Worm (Caenorhabditis elegans): ENCODE data around the gene flor-1.

DNA sequence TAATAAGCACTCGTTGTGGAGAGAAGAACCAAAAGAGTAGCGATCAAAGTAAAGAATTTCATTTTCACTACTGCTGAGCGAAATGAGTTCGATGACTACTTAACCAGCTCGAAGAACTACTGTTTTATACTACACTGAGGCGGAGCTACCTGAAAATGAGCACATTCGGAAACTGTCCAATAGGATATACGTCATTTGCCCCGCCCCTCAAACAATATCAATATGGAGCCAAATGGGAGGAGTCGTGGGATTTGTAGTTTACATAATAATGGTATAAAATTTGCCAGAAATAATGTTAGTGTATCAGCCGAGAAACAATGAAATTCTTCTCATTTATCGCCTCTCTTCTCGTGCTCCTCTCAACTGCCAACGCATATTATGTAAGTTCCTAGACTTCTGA is 30.0 kb downstream of the flor-1 start, which contains the start of the genes C01G10.5 and C01G10.4:
- no peak for TF ChIP-seq rpc-1 (optimal IDR thresholded peaks at IDR 0.05)
- TF ChIP-seq rpc-1 (tag; optimal IDR thresholded peaks at IDR 0.05) = no peak
- TF ChIP-seq nhr-120 (GFP tag; IDR thresholded peaks at IDR 0.05) = no peak
- no peak for TF ChIP-seq unc-130 (GFP tag; optimal IDR thresholded peaks at IDR 0.05)
